Worm (Caenorhabditis elegans) whole organism, L4 larva: ENCODE results near the gene epg-7.

Experiments used
- D1046.2 ChIP-seq: fragments of 200-800 bp; sonication (Bioruptor generic); IDR thresholded peaks from 2 replicates; pipeline ENCODE4 v1.3.6; 2022; ENCODE audit warnings: missing genetic modification characterization, missing compliant biosample characterization
- F10B5.3 ChIP-seq: sonication (generic microtip); optimal IDR thresholded peaks from 2 replicates; lab custom pipeline; 2016; ENCODE audit warnings: mild to moderate bottlenecking, missing genetic modification characterization, missing compliant biosample characterization
- T20F7.1 ChIP-seq: fragments of 200-800 bp; sonication (Bioruptor generic); optimal IDR thresholded peaks from 2 replicates; lab custom pipeline; 2018; ENCODE audit warnings: mild to moderate bottlenecking, missing genetic modification characterization, missing compliant biosample characterization
- Y75B8A.6 ChIP-seq: fragments of 200-800 bp; sonication (Bioruptor generic); IDR thresholded peaks from 2 replicates; pipeline ENCODE4 v1.3.6; 2022; ENCODE audit warnings: missing genetic modification reagents, missing genetic modification characterization, missing compliant biosample characterization
- ZK337.2 ChIP-seq: fragments of 200-800 bp; sonication (Bioruptor generic); IDR thresholded peaks from 2 replicates; pipeline ENCODE4 v1.3.6; 2022; ENCODE audit warnings: missing genetic modification reagents, missing genetic modification characterization, missing compliant biosample characterization
- aha-1 ChIP-seq: fragments of 150-350 bp; peaks from one replicate; lab custom pipeline; 2014; ENCODE audit warnings: missing biosample characterization, missing genetic modification characterization
- aly-2 ChIP-seq: sonication (generic microtip); optimal IDR thresholded peaks from 2 replicates; lab custom pipeline; 2018; ENCODE audit warnings: missing biosample characterization, missing genetic modification characterization
- ceh-32 ChIP-seq: sonication (generic microtip); optimal IDR thresholded peaks from 2 replicates; lab custom pipeline; 2016; ENCODE audit warnings: mild to moderate bottlenecking, missing genetic modification characterization, missing compliant biosample characterization; ENCODE audit not compliant: poor library complexity
- ceh-82 ChIP-seq: sonication (generic microtip); optimal IDR thresholded peaks from 2 replicates; lab custom pipeline; 2017; ENCODE audit warnings: missing biosample characterization, missing genetic modification characterization
- cey-2 ChIP-seq: sonication (generic microtip); optimal IDR thresholded peaks from 3 replicates; lab custom pipeline; 2017; ENCODE audit warnings: missing genetic modification characterization, mild to moderate bottlenecking, missing compliant biosample characterization, antibody characterized with exemption, borderline replicate concordance; ENCODE audit not compliant: insufficient read depth
- daf-12 ChIP-seq: fragments of 150-350 bp; optimal IDR thresholded peaks from 2 replicates; lab custom pipeline; 2014; ENCODE audit warnings: missing biosample characterization, missing genetic modification reagents, missing genetic modification characterization
- daf-16 ChIP-seq, 3 experiments: sonication (generic microtip); optimal IDR thresholded peaks; 2 replicates each; lab custom pipeline; 2016 to 2017; ENCODE audit warnings: missing genetic modification characterization in 3 of 3, missing genetic modification reagents in 3 of 3, mild to moderate bottlenecking in 2 of 3, missing compliant biosample characterization in 2 of 3, missing biosample characterization in 1 of 3, moderate library complexity in 1 of 3
- dmd-6 ChIP-seq: fragments of 200-800 bp; sonication (Bioruptor generic); IDR thresholded peaks from 2 replicates; pipeline ENCODE4 v1.3.6; 2022; ENCODE audit warnings: missing genetic modification reagents, missing genetic modification characterization, missing compliant biosample characterization
- egl-43 ChIP-seq: fragments of 200-800 bp; sonication (Bioruptor generic); IDR thresholded peaks from 2 replicates; pipeline ENCODE4 v1.3.6; 2022; ENCODE audit warnings: missing genetic modification reagents, missing genetic modification characterization, missing compliant biosample characterization
- hif-1 ChIP-seq, 2 experiments: sonication (generic microtip); optimal IDR thresholded peaks; 2 replicates each; lab custom pipeline; 2016 to 2017; ENCODE audit warnings: missing compliant biosample characterization in 2 of 2, missing genetic modification characterization in 2 of 2, missing genetic modification reagents in 2 of 2, missing genotype in 2 of 2, mild to moderate bottlenecking in 1 of 2
- hlh-11 ChIP-seq: fragments of 200-800 bp; sonication (Bioruptor generic); optimal IDR thresholded peaks from 2 replicates; lab custom pipeline; 2018; ENCODE audit warnings: mild to moderate bottlenecking, missing genetic modification characterization, missing compliant biosample characterization
- hmg-1.1 ChIP-seq: fragments of 200-800 bp; sonication (Bioruptor generic); IDR thresholded peaks from 2 replicates; pipeline ENCODE4 v1.3.6; 2022; ENCODE audit warnings: missing genetic modification reagents, missing genetic modification characterization, missing compliant biosample characterization
- jun-1 ChIP-seq: fragments of 150-350 bp; optimal IDR thresholded peaks from 2 replicates; lab custom pipeline; 2014; ENCODE audit warnings: missing biosample characterization, missing genetic modification reagents, missing genetic modification characterization
- lin-15B ChIP-seq: fragments of 150-350 bp; sonication (generic microtip); optimal IDR thresholded peaks from 3 replicates; lab custom pipeline; 2014; ENCODE audit warnings: missing biosample characterization, missing genetic modification characterization
- lin-29 ChIP-seq: fragments of 200-800 bp; sonication (Bioruptor generic); IDR thresholded peaks from 2 replicates; pipeline ENCODE4 v1.3.6; 2022; ENCODE audit warnings: missing genetic modification reagents, missing genetic modification characterization, missing compliant biosample characterization
- lin-38 ChIP-seq: fragments of 200-800 bp; sonication (Bioruptor generic); IDR thresholded peaks from 2 replicates; pipeline ENCODE4 v1.3.6; 2022; ENCODE audit warnings: missing genetic modification reagents, missing genetic modification characterization, missing compliant biosample characterization
- lsy-2 ChIP-seq, 2 experiments: fragments of 150-350 bp in 1 of 2; sonication (generic microtip) in 1 of 2; optimal IDR thresholded peaks; 2 replicates each; lab custom pipeline; 2014 to 2017; ENCODE audit warnings: missing biosample characterization in 2 of 2, missing genetic modification characterization in 2 of 2
- madf-5 ChIP-seq, 2 experiments: fragments of 200-800 bp; sonication (Bioruptor generic); IDR thresholded peaks; 2 replicates each; pipeline ENCODE4 v1.3.6; 2022; ENCODE audit warnings: missing compliant biosample characterization in 2 of 2, missing genetic modification characterization in 2 of 2
- madf-9 ChIP-seq: fragments of 200-800 bp; sonication (Bioruptor generic); conservative IDR thresholded peaks from 2 replicates; pipeline ENCODE4 v1.3.6; 2022; ENCODE audit warnings: missing genetic modification reagents, missing genetic modification characterization, missing compliant biosample characterization
- mdl-1 ChIP-seq, 2 experiments: fragments of 150-350 bp in 1 of 2; sonication (generic microtip) in 1 of 2; optimal IDR thresholded peaks; 2 replicates each; lab custom pipeline; 2014 to 2017; ENCODE audit warnings: missing biosample characterization in 2 of 2, missing genetic modification characterization in 2 of 2
- mxl-2 ChIP-seq: fragments of 200-800 bp; sonication (Bioruptor generic); conservative IDR thresholded peaks from 2 replicates; pipeline ENCODE4 v1.3.6; 2022; ENCODE audit warnings: missing genetic modification reagents, missing genetic modification characterization, missing compliant biosample characterization
- nhr-10 ChIP-seq: fragments of 150-350 bp; optimal IDR thresholded peaks from 2 replicates; lab custom pipeline; 2014; ENCODE audit warnings: missing biosample characterization, missing genetic modification characterization
- nhr-25 ChIP-seq: sonication (generic microtip); optimal IDR thresholded peaks from 2 replicates; lab custom pipeline; 2017; ENCODE audit warnings: missing genetic modification characterization, mild to moderate bottlenecking, missing compliant biosample characterization, antibody characterized with exemption, moderate library complexity, borderline replicate concordance; ENCODE audit not compliant: insufficient read depth
- nhr-28 ChIP-seq: fragments of 150-350 bp; optimal IDR thresholded peaks from 2 replicates; lab custom pipeline; 2014; ENCODE audit warnings: missing biosample characterization, missing genetic modification characterization
- nhr-41 ChIP-seq: fragments of 200-800 bp; sonication (Bioruptor generic); IDR thresholded peaks from 2 replicates; pipeline ENCODE4 v1.3.6; 2022; ENCODE audit warnings: missing genetic modification reagents, missing genetic modification characterization, missing compliant biosample characterization
- nhr-48 ChIP-seq: sonication (generic microtip); optimal IDR thresholded peaks from 2 replicates; lab custom pipeline; 2016; ENCODE audit warnings: mild to moderate bottlenecking, missing genetic modification characterization, missing compliant biosample characterization
- nhr-6 ChIP-seq: fragments of 150-350 bp; optimal IDR thresholded peaks from 2 replicates; lab custom pipeline; 2014; ENCODE audit warnings: missing biosample characterization, missing genetic modification characterization
- php-3 ChIP-seq: fragments of 200-800 bp; sonication (Bioruptor generic); IDR thresholded peaks from 2 replicates; pipeline ENCODE4 v1.3.6; 2022; ENCODE audit warnings: missing genetic modification reagents, missing genetic modification characterization, missing compliant biosample characterization
- snpc-1.2 ChIP-seq: fragments of 200-800 bp; sonication (Bioruptor generic); IDR thresholded peaks from 2 replicates; pipeline ENCODE4 v1.3.6; 2022; ENCODE audit warnings: missing genetic modification reagents, missing genetic modification characterization, missing compliant biosample characterization
- spr-1 ChIP-seq: sonication (generic microtip); optimal IDR thresholded peaks from 2 replicates; lab custom pipeline; 2016; ENCODE audit warnings: mild to moderate bottlenecking, missing genetic modification characterization, missing compliant biosample characterization
- tra-1 ChIP-seq: fragments of 200-800 bp; sonication (Bioruptor generic); IDR thresholded peaks from 2 replicates; pipeline ENCODE4 v1.3.6; 2022; ENCODE audit warnings: missing genetic modification reagents, missing genetic modification characterization, missing compliant biosample characterization
- unc-130 ChIP-seq: sonication (generic microtip); optimal IDR thresholded peaks from 2 replicates; lab custom pipeline; 2016; ENCODE audit warnings: missing genetic modification reagents, missing genetic modification characterization, missing compliant biosample characterization
- unc-62 ChIP-seq, 3 experiments: fragments of 150-350 bp in 1 of 3; sonication (generic microtip); optimal IDR thresholded peaks in 2 of 3; peaks in 1 of 3; 1 replicate in 1 of 3; 2 replicates in 2 of 3; lab custom pipeline; 2014 to 2017; ENCODE audit warnings: missing biosample characterization in 3 of 3, missing genetic modification characterization in 3 of 3, missing genetic modification reagents in 3 of 3, missing genotype in 1 of 3
- vab-7 ChIP-seq: fragments of 200-800 bp; sonication (Bioruptor generic); IDR thresholded peaks from 2 replicates; pipeline ENCODE4 v1.3.6; 2022; ENCODE audit warnings: missing genetic modification reagents, missing genetic modification characterization, missing compliant biosample characterization
- ztf-11 ChIP-seq: fragments of 150-350 bp; optimal IDR thresholded peaks from 2 replicates; lab custom pipeline; 2014; ENCODE audit warnings: missing biosample characterization, missing genetic modification characterization
- ztf-7 ChIP-seq: fragments of 150-350 bp; optimal IDR thresholded peaks from 2 replicates; lab custom pipeline; 2014; ENCODE audit warnings: missing biosample characterization, missing genetic modification characterization

The epg-7 gene

DNA sequence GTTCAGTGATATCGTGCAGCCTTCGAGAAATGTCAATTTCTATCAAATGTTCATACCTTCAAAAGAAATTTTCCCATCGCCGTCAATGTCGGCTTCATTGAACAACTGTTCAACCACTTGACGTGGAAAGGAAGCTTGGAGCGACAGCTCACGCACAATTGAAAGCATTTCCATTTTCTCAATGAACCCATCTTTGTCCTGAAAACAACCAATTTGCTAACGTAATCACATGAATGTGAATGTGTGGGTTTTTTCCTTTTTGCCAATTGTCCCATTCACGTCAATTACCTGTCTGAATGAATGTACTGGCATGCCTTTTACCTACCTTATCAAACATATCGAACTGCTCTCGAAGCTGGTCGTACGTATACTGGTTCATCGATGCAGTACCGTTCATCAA is 38.2 kb upstream of the epg-7 start (continued):
- no peak for TF ChIP-seq cey-2 (tag; lab: Kevin White, UChicago)
- 0 out of 2 replicates have a peak, but pooled peaks have one; percentile 6 for TF ChIP-seq nhr-41 (GFP tag; lab: Robert Waterston, UW)
- TF ChIP-seq aly-2 (tag; lab: Kevin White, UChicago): no peak
- no peak for TF ChIP-seq snpc-1.2 (GFP tag; lab: Robert Waterston, UW)
- TF ChIP-seq nhr-6 (tag; lab: Kevin White, UChicago): no peak
- no peak for TF ChIP-seq Y75B8A.6 (GFP tag; lab: Robert Waterston, UW)
- no peak for TF ChIP-seq D1046.2 (GFP tag; lab: Robert Waterston, UW)
- peak; percentile 17 for TF ChIP-seq nhr-48 (tag; lab: Kevin White, UChicago)
- TF ChIP-seq unc-130 (GFP tag; lab: Kevin White, UChicago): no peak
- TF ChIP-seq nhr-25 (tag; lab: Kevin White, UChicago): no peak
- no peak for TF ChIP-seq F10B5.3
- TF ChIP-seq T20F7.1 (GFP tag; lab: Kevin White, UChicago): peak; percentile 17
- no peak for TF ChIP-seq spr-1 (tag; lab: Kevin White, UChicago)
- TF ChIP-seq vab-7: no peak
- TF ChIP-seq ZK337.2 (GFP tag; lab: Robert Waterston, UW): no peak
- TF ChIP-seq php-3 (GFP tag; lab: Robert Waterston, UW): no peak
- TF ChIP-seq daf-16 (GFP tag; optimal IDR thresholded peaks at IDR 0.05; lab: Kevin White, UChicago): no peak
- no peak for TF ChIP-seq daf-16 (tag; optimal IDR thresholded peaks at IDR 0.05; lab: Kevin White, UChicago)
- TF ChIP-seq ztf-11: no peak
- no peak for TF ChIP-seq mxl-2 (GFP tag; lab: Robert Waterston, UW)
- TF ChIP-seq ztf-7 (tag; lab: Kevin White, UChicago): no peak
- no peak for TF ChIP-seq lin-29
- no peak for TF ChIP-seq daf-12
- no peak for TF ChIP-seq nhr-28 (tag; lab: Kevin White, UChicago)
- TF ChIP-seq lin-15B (tag; lab: Kevin White, UChicago): no peak
- no peak for TF ChIP-seq nhr-10 (tag; lab: Kevin White, UChicago)
- no peak for TF ChIP-seq madf-5 (GFP tag; IDR thresholded peaks at IDR 0.05; lab: Robert Waterston, UW)
- peak; percentile 84 for TF ChIP-seq dmd-6 (GFP tag; lab: Robert Waterston, UW)
- no peak for TF ChIP-seq lsy-2 (tag; optimal IDR thresholded peaks at IDR 0.05; lab: Kevin White, UChicago)
- no peak for TF ChIP-seq madf-9 (GFP tag; lab: Robert Waterston, UW)
- peak; percentile 51 for TF ChIP-seq hlh-11
- no peak for TF ChIP-seq ceh-82
- TF ChIP-seq unc-62 (GFP tag; optimal IDR thresholded peaks at IDR 0.05 in 1 of 2; lab: Kevin White, UChicago): no peak
- TF ChIP-seq unc-62 (tag; optimal IDR thresholded peaks at IDR 0.05; lab: Kevin White, UChicago): no peak
- TF ChIP-seq egl-43: no peak
- TF ChIP-seq hmg-1.1 (GFP tag; lab: Robert Waterston, UW): no peak
- TF ChIP-seq tra-1 (GFP tag; lab: Robert Waterston, UW): peak; percentile 84
- 0 out of 2 replicates have a peak, but pooled peaks have one; percentile 16 for TF ChIP-seq lin-38 (GFP tag; lab: Robert Waterston, UW)
- TF ChIP-seq ceh-32: no peak
- no peak for TF ChIP-seq aha-1 (tag; lab: Kevin White, UChicago)
- TF ChIP-seq jun-1 (tag; lab: Kevin White, UChicago): no peak
- TF ChIP-seq mdl-1 (tag; optimal IDR thresholded peaks at IDR 0.05; lab: Kevin White, UChicago): no peak
- no peak for TF ChIP-seq hif-1 (tag; optimal IDR thresholded peaks at IDR 0.05; lab: Kevin White, UChicago)
